Worm (Caenorhabditis elegans) whole organism, young adult: ENCODE results near the gene C23G10.1.

Experiments
- B0261.1 ChIP-seq: sonication (generic microtip); optimal IDR thresholded peaks from 2 replicates; lab custom pipeline; 2016; ENCODE audit warnings: mild to moderate bottlenecking, missing genetic modification characterization, moderate library complexity, missing compliant biosample characterization
- ama-1 ChIP-seq, 3 experiments: fragments of 150-350 bp in 1 of 3; sonication (generic microtip) in 2 of 3; optimal IDR thresholded peaks; 2 replicates each; lab custom pipeline; 2014 to 2018; ENCODE audit warnings: missing biosample characterization in 2 of 3, missing genetic modification characterization in 2 of 3, missing genetic modification reagents in 2 of 3
- attf-6 ChIP-seq: fragments of 200-800 bp; sonication (Bioruptor generic); IDR thresholded peaks from 2 replicates; pipeline ENCODE4 v1.3.6; 2022; ENCODE audit warnings: missing genetic modification reagents, missing genetic modification characterization, missing compliant biosample characterization
- egrh-3 ChIP-seq: fragments of 200-800 bp; sonication (Bioruptor generic); IDR thresholded peaks from 2 replicates; pipeline ENCODE4 v1.3.6; 2022; ENCODE audit warnings: missing genetic modification reagents, missing genetic modification characterization, missing compliant biosample characterization
- hrde-1 ChIP-seq: sonication (generic microtip); optimal IDR thresholded peaks from 2 replicates; lab custom pipeline; 2016; ENCODE audit warnings: missing genetic modification characterization, mild to moderate bottlenecking, missing compliant biosample characterization, moderate library complexity, missing genotype, missing genetic modification reagents, borderline replicate concordance
- let-607 ChIP-seq, 2 experiments: fragments of 200-800 bp in 1 of 2; sonication (Bioruptor generic) in 1 of 2; sonication (generic microtip) in 1 of 2; optimal IDR thresholded peaks; 2 replicates each; lab custom pipeline; 2016 to 2018; ENCODE audit warnings: mild to moderate bottlenecking in 2 of 2, missing compliant biosample characterization in 2 of 2, missing genetic modification characterization in 2 of 2, moderate library complexity in 2 of 2, missing genotype in 1 of 2
- mel-28 ChIP-seq: sonication (generic microtip); optimal IDR thresholded peaks from 2 replicates; lab custom pipeline; 2016; ENCODE audit warnings: borderline replicate concordance, mild to moderate bottlenecking, missing genetic modification characterization, missing compliant biosample characterization
- nhr-80 ChIP-seq: sonication (generic microtip); optimal IDR thresholded peaks from 2 replicates; lab custom pipeline; 2016; ENCODE audit warnings: missing genetic modification characterization, missing compliant biosample characterization
- nhr-90 ChIP-seq: sonication (generic microtip); optimal IDR thresholded peaks from 2 replicates; lab custom pipeline; 2016; ENCODE audit warnings: missing genotype, mild to moderate bottlenecking, missing genetic modification characterization, missing compliant biosample characterization
- pha-4 ChIP-seq: fragments of 150-350 bp; sonication (generic microtip); optimal IDR thresholded peaks from 2 replicates; lab custom pipeline; 2014; ENCODE audit warnings: missing biosample characterization, missing genetic modification reagents, missing genetic modification characterization
- sea-2 ChIP-seq: fragments of 200-800 bp; sonication (Bioruptor generic); IDR thresholded peaks from 2 replicates; pipeline ENCODE4 v1.3.6; 2022; ENCODE audit warnings: missing genetic modification characterization, missing compliant biosample characterization
- unc-130 ChIP-seq: sonication (generic microtip); optimal IDR thresholded peaks from 2 replicates; lab custom pipeline; 2016; ENCODE audit warnings: missing genetic modification reagents, missing genetic modification characterization, missing compliant biosample characterization
- zim-3 ChIP-seq: sonication (generic microtip); optimal IDR thresholded peaks from 2 replicates; lab custom pipeline; 2017; ENCODE audit warnings: mild to moderate bottlenecking, missing genetic modification characterization, moderate library complexity, missing compliant biosample characterization

DNA sequence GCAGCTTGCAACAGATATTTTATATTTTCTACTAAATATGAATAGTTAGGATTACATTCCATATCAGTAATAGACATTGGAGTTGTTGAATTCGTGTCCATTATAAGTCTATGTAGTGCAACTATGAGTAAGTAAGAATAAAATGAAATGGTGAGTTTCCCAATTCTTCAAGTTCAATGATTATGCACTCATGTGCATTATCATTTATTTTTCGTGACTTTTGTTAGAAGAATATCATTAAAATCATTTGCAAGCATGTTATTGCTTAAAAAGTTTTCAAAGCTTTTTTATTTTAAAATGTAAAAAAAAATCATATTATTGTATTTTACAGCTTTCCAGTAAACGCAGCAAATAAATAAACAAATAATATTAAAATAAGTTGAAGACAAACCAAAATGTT is 47.6 kb downstream of the C23G10.1 start, which contains the start of gene srg-9:
- TF ChIP-seq ama-1 (optimal IDR thresholded peaks at IDR 0.05; lab: Kevin White, UChicago) (no peak), ama-1 (GFP tag; optimal IDR thresholded peaks at IDR 0.05; lab: Kevin White, UChicago) (no peak), egrh-3 (no peak), sea-2 (GFP tag; lab: Robert Waterston, UW) (no peak), nhr-90 (tag; lab: Kevin White, UChicago) (no peak), zim-3 (no peak), let-607 (tag; optimal IDR thresholded peaks at IDR 0.05; lab: Kevin White, UChicago) (no peak), B0261.1 (tag; lab: Kevin White, UChicago) (no peak), mel-28 (tag; lab: Kevin White, UChicago) (no peak), hrde-1 (tag; lab: Kevin White, UChicago) (no peak), pha-4 (tag; lab: Kevin White, UChicago) (no peak), unc-130 (GFP tag; lab: Kevin White, UChicago) (no peak), attf-6 (GFP tag; lab: Robert Waterston, UW) (no peak), nhr-80 (tag; lab: Kevin White, UChicago) (no peak)
